Worm (Caenorhabditis elegans) whole organism, L1 larva: ENCODE data around the gene nlp-67.

Experiments
- C16A3.4 ChIP-seq: fragments of 150-350 bp; optimal IDR thresholded peaks from 2 replicates; lab custom pipeline; 2014; ENCODE audit warnings: missing biosample characterization, missing genetic modification characterization
- C34B4.2 ChIP-seq: sonication (generic microtip); optimal IDR thresholded peaks from 2 replicates; lab custom pipeline; 2017; ENCODE audit warnings: mild to moderate bottlenecking, missing genetic modification characterization, missing compliant biosample characterization
- aha-1 ChIP-seq: fragments of 150-350 bp; optimal IDR thresholded peaks from 2 replicates; lab custom pipeline; 2014; ENCODE audit warnings: missing biosample characterization, missing genetic modification characterization
- aly-2 ChIP-seq: fragments of 150-350 bp; optimal IDR thresholded peaks from 2 replicates; lab custom pipeline; 2014; ENCODE audit warnings: missing biosample characterization, missing genetic modification characterization
- blmp-1 ChIP-seq: fragments of 150-350 bp; optimal IDR thresholded peaks from 2 replicates; lab custom pipeline; 2014; ENCODE audit warnings: missing biosample characterization, missing genetic modification characterization
- ceh-90 ChIP-seq: sonication (generic microtip); optimal IDR thresholded peaks from 2 replicates; lab custom pipeline; 2016; ENCODE audit warnings: missing genetic modification characterization, missing compliant biosample characterization
- dpl-1 ChIP-seq, 3 experiments: fragments of 150-350 bp in 2 of 3; sonication (generic microtip) in 1 of 3; optimal IDR thresholded peaks; 2 replicates each; lab custom pipeline; 2014 to 2017; ENCODE audit warnings: missing biosample characterization in 3 of 3, missing genetic modification characterization in 3 of 3, missing genetic modification reagents in 3 of 3
- efl-1 ChIP-seq, 4 experiments: fragments of 150-350 bp; optimal IDR thresholded peaks in 3 of 4; peaks in 1 of 4; 1 replicate in 1 of 4; 2 replicates in 3 of 4; lab custom pipeline; 2014; ENCODE audit warnings: missing biosample characterization in 2 of 4, missing genetic modification characterization in 2 of 4, missing genetic modification reagents in 2 of 4
- egl-27 ChIP-seq, 2 experiments: fragments of 150-350 bp in 1 of 2; sonication (generic microtip); optimal IDR thresholded peaks; 3 replicates each; lab custom pipeline; 2017 to 2018; ENCODE audit warnings: missing biosample characterization in 2 of 2, missing genetic modification characterization in 2 of 2, missing genetic modification reagents in 2 of 2
- elt-2 ChIP-seq: sonication (generic microtip); optimal IDR thresholded peaks from 2 replicates; lab custom pipeline; 2016; ENCODE audit warnings: missing genetic modification characterization, mild to moderate bottlenecking, inconsistent platforms, missing compliant biosample characterization, missing genetic modification reagents
- elt-3 ChIP-seq, 6 experiments: fragments of 150-350 bp in 1 of 6; sonication (generic microtip); optimal IDR thresholded peaks; 2 replicates each; lab custom pipeline; 2017 to 2018; ENCODE audit warnings: missing biosample characterization in 6 of 6, missing genetic modification characterization in 6 of 6, inconsistent platforms in 1 of 6
- fkh-10 ChIP-seq: sonication (generic microtip); optimal IDR thresholded peaks from 2 replicates; lab custom pipeline; 2017; ENCODE audit warnings: missing biosample characterization, missing genetic modification reagents, missing genetic modification characterization
- fkh-8 ChIP-seq: sonication (generic microtip); optimal IDR thresholded peaks from 2 replicates; lab custom pipeline; 2016; ENCODE audit warnings: mild to moderate bottlenecking, missing genetic modification characterization, missing compliant biosample characterization
- grh-1 ChIP-seq: fragments of 200-800 bp; sonication (Bioruptor generic); IDR thresholded peaks from 2 replicates; pipeline ENCODE4 v1.3.6; 2022; ENCODE audit warnings: missing genetic modification reagents, missing genetic modification characterization, missing compliant biosample characterization
- hlh-17 ChIP-seq: fragments of 200-800 bp; sonication (Bioruptor generic); optimal IDR thresholded peaks from 2 replicates; lab custom pipeline; 2018; ENCODE audit warnings: missing genetic modification characterization, mild to moderate bottlenecking, missing compliant biosample characterization, moderate library complexity, borderline replicate concordance
- hpl-2 ChIP-seq: fragments of 150-350 bp; optimal IDR thresholded peaks from 2 replicates; lab custom pipeline; 2014; ENCODE audit warnings: missing biosample characterization, missing genetic modification reagents, missing genetic modification characterization
- jun-1 ChIP-seq: fragments of 150-350 bp; optimal IDR thresholded peaks from 2 replicates; lab custom pipeline; 2014; ENCODE audit warnings: missing biosample characterization, missing genetic modification reagents, missing genetic modification characterization
- lin-14 ChIP-seq: fragments of 200-800 bp; sonication (Bioruptor generic); optimal IDR thresholded peaks from 2 replicates; lab custom pipeline; 2018; ENCODE audit warnings: mild to moderate bottlenecking, missing genetic modification characterization, moderate library complexity, missing compliant biosample characterization
- lin-35 ChIP-seq, 2 experiments: fragments of 150-350 bp; optimal IDR thresholded peaks; 2 replicates each; lab custom pipeline; 2014; ENCODE audit warnings: missing biosample characterization in 2 of 2, missing genetic modification characterization in 2 of 2, missing genetic modification reagents in 2 of 2
- lsy-2 ChIP-seq, 2 experiments: fragments of 150-350 bp; optimal IDR thresholded peaks; 2 replicates each; lab custom pipeline; 2014; ENCODE audit warnings: missing biosample characterization in 2 of 2, missing genetic modification characterization in 2 of 2
- mef-2 ChIP-seq: fragments of 150-350 bp; optimal IDR thresholded peaks from 2 replicates; lab custom pipeline; 2014; ENCODE audit warnings: missing biosample characterization, missing genetic modification characterization
- mep-1 ChIP-seq: fragments of 150-350 bp; optimal IDR thresholded peaks from 2 replicates; lab custom pipeline; 2014; ENCODE audit warnings: missing biosample characterization, missing genetic modification characterization
- nhr-19 ChIP-seq: fragments of 200-800 bp; sonication (Bioruptor generic); conservative IDR thresholded peaks from 2 replicates; pipeline ENCODE4 v1.3.6; 2022; ENCODE audit warnings: missing genetic modification characterization, missing compliant biosample characterization
- nhr-20 ChIP-seq: sonication (generic microtip); optimal IDR thresholded peaks from 2 replicates; lab custom pipeline; 2016; ENCODE audit warnings: mild to moderate bottlenecking, missing genetic modification characterization, missing compliant biosample characterization
- nhr-237 ChIP-seq: fragments of 150-350 bp; optimal IDR thresholded peaks from 2 replicates; lab custom pipeline; 2014; ENCODE audit warnings: missing biosample characterization, missing genetic modification characterization
- nhr-71 ChIP-seq: sonication (generic microtip); optimal IDR thresholded peaks from 2 replicates; lab custom pipeline; 2016; ENCODE audit warnings: mild to moderate bottlenecking, missing genetic modification characterization, moderate library complexity, missing compliant biosample characterization
- nhr-85 ChIP-seq: sonication (generic microtip); peaks from one replicate; lab custom pipeline; 2016; ENCODE audit warnings: missing genetic modification characterization, inconsistent platforms, missing compliant biosample characterization
- nhr-90 ChIP-seq: sonication (generic microtip); optimal IDR thresholded peaks from 2 replicates; lab custom pipeline; 2016; ENCODE audit warnings: mild to moderate bottlenecking, missing genetic modification characterization, missing compliant biosample characterization; ENCODE audit not compliant: poor library complexity
- pax-3 ChIP-seq: fragments of 200-800 bp; sonication (Bioruptor generic); optimal IDR thresholded peaks from 2 replicates; lab custom pipeline; 2018; ENCODE audit warnings: mild to moderate bottlenecking, missing genetic modification characterization, moderate library complexity, missing compliant biosample characterization
- rnt-1 ChIP-seq: sonication (generic microtip); optimal IDR thresholded peaks from 2 replicates; lab custom pipeline; 2016; ENCODE audit warnings: mild to moderate bottlenecking, missing genetic modification characterization, moderate library complexity, missing compliant biosample characterization
- snpc-4 ChIP-seq: fragments of 150-350 bp; optimal IDR thresholded peaks from 2 replicates; lab custom pipeline; 2014; ENCODE audit warnings: missing biosample characterization, missing genetic modification characterization
- snu-23 ChIP-seq: sonication (generic microtip); optimal IDR thresholded peaks from 2 replicates; lab custom pipeline; 2016; ENCODE audit warnings: missing genetic modification characterization, missing compliant biosample characterization
- sox-4 ChIP-seq: sonication (generic microtip); optimal IDR thresholded peaks from 2 replicates; lab custom pipeline; 2016; ENCODE audit warnings: missing genetic modification characterization, missing compliant biosample characterization
- swsn-7 ChIP-seq: sonication (generic microtip); optimal IDR thresholded peaks from 2 replicates; lab custom pipeline; 2016; ENCODE audit warnings: missing genetic modification characterization, missing compliant biosample characterization
- tlp-1 ChIP-seq: fragments of 150-350 bp; optimal IDR thresholded peaks from 2 replicates; lab custom pipeline; 2014; ENCODE audit warnings: missing biosample characterization, missing genetic modification characterization
- unc-130 ChIP-seq: fragments of 150-350 bp; optimal IDR thresholded peaks from 2 replicates; lab custom pipeline; 2017; ENCODE audit warnings: missing biosample characterization, missing genetic modification characterization, inconsistent platforms
- unc-30 ChIP-seq: sonication (generic microtip); optimal IDR thresholded peaks from 2 replicates; lab custom pipeline; 2017; ENCODE audit warnings: missing biosample characterization, missing genetic modification characterization
- unc-62 ChIP-seq: fragments of 150-350 bp; optimal IDR thresholded peaks from 2 replicates; lab custom pipeline; 2014; ENCODE audit warnings: missing biosample characterization, missing genetic modification reagents, missing genetic modification characterization
- unc-86 ChIP-seq: sonication (generic microtip); optimal IDR thresholded peaks from 2 replicates; lab custom pipeline; 2016; ENCODE audit warnings: missing genetic modification characterization, missing compliant biosample characterization
- unc-98 ChIP-seq: fragments of 200-800 bp; sonication (Bioruptor generic); IDR thresholded peaks from 2 replicates; pipeline ENCODE4 v1.3.6; 2022; ENCODE audit warnings: missing genetic modification characterization, missing compliant biosample characterization
- xbp-1 ChIP-seq: sonication (generic microtip); optimal IDR thresholded peaks from 2 replicates; lab custom pipeline; 2016; ENCODE audit warnings: missing genetic modification characterization, missing compliant biosample characterization
- zip-4 ChIP-seq: fragments of 200-800 bp; sonication (Bioruptor generic); optimal IDR thresholded peaks from 2 replicates; lab custom pipeline; 2018; ENCODE audit warnings: mild to moderate bottlenecking, missing genetic modification characterization, moderate library complexity, missing compliant biosample characterization

nlp-67 gene

DNA sequence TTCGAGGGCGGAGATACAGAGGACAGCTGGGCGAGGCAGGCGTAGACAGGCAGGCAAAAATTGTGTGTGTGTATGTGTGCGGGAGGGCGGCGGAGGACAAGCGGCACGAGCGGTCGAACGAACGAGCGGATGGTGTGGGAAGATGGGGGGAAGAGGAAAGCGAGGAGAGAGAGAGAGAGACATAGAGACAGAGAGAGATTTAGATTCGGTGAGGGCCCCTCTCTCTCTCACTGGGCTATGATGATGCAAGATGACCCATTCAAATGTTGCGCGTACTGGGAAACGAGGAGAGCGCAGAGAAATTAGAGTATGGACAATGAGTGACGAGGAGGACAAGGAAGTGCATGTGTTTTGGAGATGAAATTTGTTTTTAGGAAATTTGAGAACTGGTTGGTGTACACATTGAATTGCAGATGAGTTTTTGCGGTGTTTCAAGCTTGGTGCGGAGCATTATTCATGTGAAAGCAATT lies 36.4 kb upstream of the nlp-67 start (continued):
- TF ChIP-seq nhr-90 (tag; lab: Kevin White, UChicago) (peak; percentile 58), snpc-4 (tag; lab: Kevin White, UChicago) (peak; percentile 80), blmp-1 (tag; lab: Kevin White, UChicago) (peak; percentile 54), nhr-237 (tag; lab: Kevin White, UChicago) (no peak), zip-4 (GFP tag; lab: Kevin White, UChicago) (no peak), unc-86 (tag; lab: Kevin White, UChicago) (peak; percentile 85), elt-3 (tag; optimal IDR thresholded peaks at IDR 0.05; lab: Kevin White, UChicago) (peak in 2 of 6 experiments; percentile 47 to 71), aly-2 (tag; lab: Kevin White, UChicago) (no peak), nhr-19 (GFP tag; lab: Robert Waterston, UW) (peak; percentile 62), lsy-2 (tag; optimal IDR thresholded peaks at IDR 0.05; lab: Kevin White, UChicago) (peak; percentile 63 to 75), fkh-8 (tag; lab: Kevin White, UChicago) (peak; percentile 92), unc-98 (no peak), elt-2 (tag; lab: Kevin White, UChicago) (no peak), tlp-1 (no peak), lin-35 (GFP tag; optimal IDR thresholded peaks at IDR 0.05; lab: Kevin White, UChicago) (peak; percentile 34 to 51), rnt-1 (peak; percentile 65), unc-62 (GFP tag; lab: Kevin White, UChicago) (no peak), swsn-7 (peak; percentile 80), jun-1 (peak; percentile 74), pax-3 (tag; lab: Kevin White, UChicago) (peak; percentile 42), unc-30 (tag; lab: Kevin White, UChicago) (no peak), nhr-85 (tag; lab: Kevin White, UChicago) (peak; percentile 96), C16A3.4 (tag; lab: Kevin White, UChicago) (peak; percentile 31), unc-130 (tag; lab: Kevin White, UChicago) (peak; percentile 15), mef-2 (peak; percentile 63), xbp-1 (tag; lab: Kevin White, UChicago) (peak; percentile 57), sox-4 (tag; lab: Kevin White, UChicago) (peak; percentile 72), mep-1 (tag; lab: Kevin White, UChicago) (peak; percentile 89), dpl-1 (GFP tag; optimal IDR thresholded peaks at IDR 0.05; lab: Kevin White, UChicago) (no peak), hpl-2 (GFP tag; lab: Kevin White, UChicago) (no peak), hlh-17 (GFP tag; lab: Kevin White, UChicago) (no peak), egl-27 (tag; optimal IDR thresholded peaks at IDR 0.05; lab: Kevin White, UChicago) (peak; percentile 51), ceh-90 (tag; lab: Kevin White, UChicago) (no peak)
- TF ChIP-seq, all 84 proteins: peak for 46

DNA sequence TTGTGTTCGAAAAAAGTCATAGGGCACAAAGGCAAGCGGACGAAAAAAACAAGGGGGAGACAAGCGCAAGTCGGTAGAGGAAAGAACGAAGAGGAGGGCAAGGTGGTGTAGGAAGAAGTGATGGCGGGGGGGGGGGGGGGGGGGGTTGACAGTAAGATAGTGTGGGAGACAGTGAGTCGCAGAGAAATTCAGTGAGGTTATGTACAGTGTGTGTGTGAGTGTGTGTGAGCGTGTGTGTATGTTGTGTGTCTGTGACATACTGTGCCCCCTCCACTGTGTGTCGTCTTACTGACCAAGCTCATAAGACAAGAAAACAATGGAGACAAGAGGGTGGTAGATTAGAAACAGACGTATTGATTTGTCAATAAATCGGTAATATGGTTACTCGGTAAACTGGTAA lies 34.0 kb upstream of the nlp-67 start:
- TF ChIP-seq grh-1 (GFP tag; lab: Robert Waterston, UW), result 0 out of 2 replicates have a peak, but pooled peaks have one; percentile 44
- TF ChIP-seq nhr-19 (GFP tag; lab: Robert Waterston, UW), result peak; percentile 26
- TF ChIP-seq aha-1, result no peak
- peak in 1 of 2 experiments; percentile 2 for TF ChIP-seq lsy-2 (tag; optimal IDR thresholded peaks at IDR 0.05; lab: Kevin White, UChicago)
- peak; percentile 47 for TF ChIP-seq elt-2 (tag; lab: Kevin White, UChicago)
- no peak for TF ChIP-seq jun-1
- peak in 1 of 2 experiments; percentile 29 for TF ChIP-seq lin-35 (GFP tag; optimal IDR thresholded peaks at IDR 0.05; lab: Kevin White, UChicago)
- TF ChIP-seq egl-27 (tag; optimal IDR thresholded peaks at IDR 0.05; lab: Kevin White, UChicago), result peak in 1 of 2 experiments; percentile 29
- TF ChIP-seq efl-1 (optimal IDR thresholded peaks at IDR 0.05; lab: Kevin White, UChicago), result no peak
- TF ChIP-seq efl-1 (GFP tag; optimal IDR thresholded peaks at IDR 0.05 in 1 of 2; lab: Kevin White, UChicago), result peak in 1 of 2 experiments; percentile 86
- TF ChIP-seq nhr-85 (tag; lab: Kevin White, UChicago), result peak; percentile 87
- peak; percentile 70 for TF ChIP-seq lin-14 (GFP tag; lab: Kevin White, UChicago)
- peak; percentile 24 for TF ChIP-seq nhr-71 (tag; lab: Kevin White, UChicago)
- TF ChIP-seq mep-1 (tag; lab: Kevin White, UChicago), result peak; percentile 20
- TF ChIP-seq snu-23 (GFP tag; lab: Kevin White, UChicago), result peak; percentile 6
- no peak for TF ChIP-seq C34B4.2 (tag; lab: Kevin White, UChicago)
- peak; percentile 15 for TF ChIP-seq nhr-20 (tag; lab: Kevin White, UChicago)
- TF ChIP-seq mef-2, result no peak
- TF ChIP-seq fkh-10 (GFP tag; lab: Kevin White, UChicago), result no peak
- TF ChIP-seq, all 84 proteins: peak for 13
